Fruit fly (Drosophila melanogaster): Measurements from ENCODE around the gene CG34129.

The CG34129 gene

DNA sequence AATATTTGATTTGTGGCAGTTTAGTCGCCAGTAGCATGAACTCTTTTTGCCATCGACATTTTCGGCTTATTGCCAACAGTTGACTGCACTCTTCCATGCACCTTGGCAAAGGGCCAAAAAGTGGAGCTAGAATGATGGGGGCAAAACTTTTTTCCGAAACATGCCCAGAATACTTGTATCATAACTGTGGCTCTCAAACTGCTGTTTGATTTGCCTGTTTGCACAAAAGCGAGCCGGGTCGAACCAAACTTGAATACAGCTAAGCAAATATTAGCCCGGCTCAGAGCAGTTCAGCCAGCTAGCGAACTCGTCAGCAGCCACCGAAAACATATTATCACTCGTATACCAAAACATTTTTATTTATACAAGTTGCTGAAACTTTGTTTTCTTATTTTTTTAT is 47.9 kb upstream of the CG34129 start (continued):
- peak; percentile 79 for TF ChIP-seq CG11247 (GFP tag; IDR thresholded peaks at IDR 0.05)
- no peak for TF ChIP-seq CG34422 (GFP tag; IDR thresholded peaks at IDR 0.05)
- TF ChIP-seq Ets97D (GFP tag; optimal IDR thresholded peaks at IDR 0.05) = no peak
- peak; percentile 44 for TF ChIP-seq org-1 (GFP tag; optimal IDR thresholded peaks at IDR 0.05)
- TF ChIP-seq CG8924 (tag; optimal IDR thresholded peaks at IDR 0.05) = no peak
- peak; percentile 53 for TF ChIP-seq CG17359 (tag; optimal IDR thresholded peaks at IDR 0.05)
- TF ChIP-seq CG2202 (tag; optimal IDR thresholded peaks at IDR 0.05) = no peak
- TF ChIP-seq Spps (tag; optimal IDR thresholded peaks at IDR 0.05) = no peak
- TF ChIP-seq CG6854 (GFP tag; optimal IDR thresholded peaks at IDR 0.05) = peak; percentile 40
- TF ChIP-seq ttk (GFP tag; IDR thresholded peaks at IDR 0.05) = peak; percentile 43; the same call in 1 of the 2 replicates
- TF ChIP-seq CkIIα-i1 (GFP tag; IDR thresholded peaks at IDR 0.05) = no peak
- TF ChIP-seq TFAM (GFP tag; optimal IDR thresholded peaks at IDR 0.05) = no peak
- no peak for TF ChIP-seq Taf1 (GFP tag; IDR thresholded peaks at IDR 0.05)
- no peak for TF ChIP-seq gcm2 (GFP tag; optimal IDR thresholded peaks at IDR 0.05)
- TF ChIP-seq Elba2 (GFP tag; optimal IDR thresholded peaks at IDR 0.05) = no peak
- no peak for TF ChIP-seq Sin3A (optimal IDR thresholded peaks at IDR 0.05)
- no peak for TF ChIP-seq Max (GFP tag; optimal IDR thresholded peaks at IDR 0.05)
- TF ChIP-seq gfzf (GFP tag; optimal IDR thresholded peaks at IDR 0.05) = no peak
- peak; percentile 12; the same call in 1 of the 2 replicates for TF ChIP-seq ro (GFP tag; IDR thresholded peaks at IDR 0.05)
- no peak for TF ChIP-seq CG2889 (GFP tag; IDR thresholded peaks at IDR 0.05)
- TF ChIP-seq CG11696 (GFP tag; IDR thresholded peaks at IDR 0.05) = peak; percentile 13; the same call in 1 of the 2 replicates
- no peak for TF ChIP-seq esg (GFP tag; conservative IDR thresholded peaks at IDR 0.05)
- TF ChIP-seq Ada2b (GFP tag; IDR thresholded peaks at IDR 0.05) = 0 out of 2 replicates have a peak, but pooled peaks have one; percentile 6
- no peak for TF ChIP-seq Dip2 (GFP tag; IDR thresholded peaks at IDR 0.05)
- TF ChIP-seq CG3847 (GFP tag; IDR thresholded peaks at IDR 0.05) = 0 out of 2 replicates have a peak, but pooled peaks have one; percentile 18
- peak; percentile 58 for TF ChIP-seq Hmr (GFP tag; optimal IDR thresholded peaks at IDR 0.05)
- TF ChIP-seq CG7271 (tag; optimal IDR thresholded peaks at IDR 0.05) = no peak
- TF ChIP-seq BEAF-32 (GFP tag; optimal IDR thresholded peaks at IDR 0.05) = no peak
- TF ChIP-seq fd96Cb (tag; optimal IDR thresholded peaks at IDR 0.05) = no peak
- no peak for TF ChIP-seq HLHmδ (GFP tag; optimal IDR thresholded peaks at IDR 0.05)
- no peak for TF ChIP-seq chn (GFP tag; optimal IDR thresholded peaks at IDR 0.05)
- TF ChIP-seq CG17829 (tag; optimal IDR thresholded peaks at IDR 0.05) = no peak
- TF ChIP-seq Sox102F (GFP tag; optimal IDR thresholded peaks at IDR 0.05) = peak; percentile 43
- no peak for TF ChIP-seq Scr (GFP tag; IDR thresholded peaks at IDR 0.05; ENCODE audit: partially characterized antibody)
- TF ChIP-seq slbo (GFP tag; IDR thresholded peaks at IDR 0.05) = peak; percentile 59
- TF ChIP-seq gsb-n (tag; optimal IDR thresholded peaks at IDR 0.05) = no peak
- peak; percentile 59 for TF ChIP-seq Rfx (GFP tag; IDR thresholded peaks at IDR 0.05)
- peak; percentile 22 for TF ChIP-seq CG4707 (GFP tag; optimal IDR thresholded peaks at IDR 0.05)
- TF ChIP-seq lmd (GFP tag; IDR thresholded peaks at IDR 0.05) = no peak
- TF ChIP-seq CG17802 (tag; optimal IDR thresholded peaks at IDR 0.05) = no peak
- no peak for TF ChIP-seq CG10654 (GFP tag; optimal IDR thresholded peaks at IDR 0.05)
- TF ChIP-seq Med (GFP tag) = peak; percentile 94
- TF ChIP-seq ham (GFP tag; IDR thresholded peaks at IDR 0.05) = no peak
- TF ChIP-seq CG10147 (GFP tag; optimal IDR thresholded peaks at IDR 0.05) = no peak
- no peak for TF ChIP-seq B-H2 (GFP tag; optimal IDR thresholded peaks at IDR 0.05)
- TF ChIP-seq sima (GFP tag; optimal IDR thresholded peaks at IDR 0.05) = no peak
- peak; percentile 66 for TF ChIP-seq wek (GFP tag; optimal IDR thresholded peaks at IDR 0.05)
- TF ChIP-seq CG9437 (GFP tag; optimal IDR thresholded peaks at IDR 0.05) = no peak
- TF ChIP-seq Blimp-1 (GFP tag; optimal IDR thresholded peaks at IDR 0.05) = peak; percentile 41
- TF ChIP-seq CG4820 (GFP tag; optimal IDR thresholded peaks at IDR 0.05) = no peak
- no peak for TF ChIP-seq az2 (GFP tag; optimal IDR thresholded peaks at IDR 0.05)
- no peak for TF ChIP-seq emc (GFP tag; optimal IDR thresholded peaks at IDR 0.05)

Measured in whole organism, embryonic.